Worm (Caenorhabditis elegans) whole organism, mixed stage, embryonic: ENCODE results near the gene smc-5.
A peak's percentile ranks its signal among the peaks of the same experiment; 100 is the strongest.

ENCODE experiments used
- M03D4.4 ChIP-seq: sonication (generic microtip); optimal IDR thresholded peaks from 2 replicates; lab custom pipeline; 2017; ENCODE audit warnings: mild to moderate bottlenecking, missing genetic modification characterization, missing compliant biosample characterization
- bed-3 ChIP-seq: fragments of 200-800 bp; sonication (Bioruptor generic); optimal IDR thresholded peaks from 3 replicates; lab custom pipeline; 2018; ENCODE audit warnings: mild to moderate bottlenecking, missing genetic modification characterization, moderate library complexity, missing compliant biosample characterization
- blmp-1 ChIP-seq: fragments of 150-350 bp; optimal IDR thresholded peaks from 2 replicates; lab custom pipeline; 2014; ENCODE audit warnings: missing biosample characterization, missing genetic modification characterization
- ceh-39 ChIP-seq: fragments of 150-350 bp; optimal IDR thresholded peaks from 2 replicates; lab custom pipeline; 2014; ENCODE audit warnings: missing biosample characterization, missing genetic modification characterization
- ceh-43 ChIP-seq: fragments of 200-800 bp; sonication (Bioruptor generic); optimal IDR thresholded peaks from 2 replicates; lab custom pipeline; 2018; ENCODE audit warnings: mild to moderate bottlenecking, missing genetic modification characterization, moderate library complexity, missing compliant biosample characterization
- ceh-83 ChIP-seq: fragments of 200-800 bp; sonication (Bioruptor generic); optimal IDR thresholded peaks from 2 replicates; lab custom pipeline; 2018; ENCODE audit warnings: mild to moderate bottlenecking, missing genetic modification characterization, missing compliant biosample characterization
- ces-1 ChIP-seq: fragments of 150-350 bp; optimal IDR thresholded peaks from 2 replicates; lab custom pipeline; 2014; ENCODE audit warnings: missing biosample characterization, missing genetic modification reagents, missing genetic modification characterization
- cnd-1 ChIP-seq: fragments of 200-800 bp; sonication (Bioruptor generic); optimal IDR thresholded peaks from 2 replicates; lab custom pipeline; 2018; ENCODE audit warnings: mild to moderate bottlenecking, missing genetic modification characterization, missing compliant biosample characterization
- drap-1 ChIP-seq: fragments of 200-800 bp; sonication (Bioruptor generic); optimal IDR thresholded peaks from 3 replicates; lab custom pipeline; 2018; ENCODE audit warnings: mild to moderate bottlenecking, missing genetic modification characterization, missing compliant biosample characterization
- elt-1 ChIP-seq: sonication (generic microtip); optimal IDR thresholded peaks from 2 replicates; lab custom pipeline; 2017; ENCODE audit warnings: missing genetic modification characterization, mild to moderate bottlenecking, missing compliant biosample characterization, antibody characterized with exemption, moderate library complexity, borderline replicate concordance; ENCODE audit not compliant: insufficient read depth
- elt-3 ChIP-seq: fragments of 150-350 bp; optimal IDR thresholded peaks from 2 replicates; lab custom pipeline; 2014; ENCODE audit warnings: missing biosample characterization, missing genetic modification characterization
- flh-1 ChIP-seq: fragments of 200-800 bp; sonication (Bioruptor generic); optimal IDR thresholded peaks from 2 replicates; lab custom pipeline; 2018; ENCODE audit warnings: mild to moderate bottlenecking, missing genetic modification characterization, moderate library complexity, missing compliant biosample characterization
- ham-2 ChIP-seq: fragments of 200-800 bp; sonication (Bioruptor generic); optimal IDR thresholded peaks from 2 replicates; lab custom pipeline; 2018; ENCODE audit warnings: mild to moderate bottlenecking, missing genetic modification characterization, missing compliant biosample characterization
- hlh-1 ChIP-seq: fragments of 150-350 bp; optimal IDR thresholded peaks from 2 replicates; lab custom pipeline; 2014; ENCODE audit warnings: missing biosample characterization, missing genetic modification reagents, missing genetic modification characterization
- lin-13 ChIP-seq: fragments of 150-350 bp; optimal IDR thresholded peaks from 2 replicates; lab custom pipeline; 2014; ENCODE audit warnings: missing biosample characterization, missing genetic modification characterization
- lin-32 ChIP-seq: fragments of 200-800 bp; sonication (Bioruptor generic); optimal IDR thresholded peaks from 2 replicates; lab custom pipeline; 2018; ENCODE audit warnings: mild to moderate bottlenecking, missing genetic modification characterization, missing compliant biosample characterization
- lsy-2 ChIP-seq: fragments of 150-350 bp; optimal IDR thresholded peaks from 2 replicates; lab custom pipeline; 2014; ENCODE audit warnings: missing biosample characterization, missing genetic modification characterization
- mab-5 ChIP-seq: fragments of 150-350 bp; optimal IDR thresholded peaks from 2 replicates; lab custom pipeline; 2014; ENCODE audit warnings: missing biosample characterization, missing genetic modification characterization
- mep-1 ChIP-seq: fragments of 150-350 bp; optimal IDR thresholded peaks from 2 replicates; lab custom pipeline; 2017; ENCODE audit warnings: missing biosample characterization, missing genetic modification reagents, missing genetic modification characterization, inconsistent platforms
- mls-2 ChIP-seq: sonication (generic microtip); optimal IDR thresholded peaks from 2 replicates; lab custom pipeline; 2016; ENCODE audit warnings: mild to moderate bottlenecking, missing genetic modification characterization, moderate library complexity, missing compliant biosample characterization
- nhr-12 ChIP-seq: fragments of 150-350 bp; optimal IDR thresholded peaks from 2 replicates; lab custom pipeline; 2014; ENCODE audit warnings: missing biosample characterization, missing genetic modification characterization
- nhr-2 ChIP-seq: fragments of 150-350 bp; optimal IDR thresholded peaks from 2 replicates; lab custom pipeline; 2014; ENCODE audit warnings: missing biosample characterization, missing genetic modification characterization
- nhr-237 ChIP-seq: fragments of 150-350 bp; optimal IDR thresholded peaks from 2 replicates; lab custom pipeline; 2014; ENCODE audit warnings: missing biosample characterization, missing genetic modification characterization
- nhr-28 ChIP-seq: fragments of 150-350 bp; optimal IDR thresholded peaks from 2 replicates; lab custom pipeline; 2014; ENCODE audit warnings: missing biosample characterization, missing genetic modification characterization
- nhr-76 ChIP-seq: sonication (generic microtip); optimal IDR thresholded peaks from 2 replicates; lab custom pipeline; 2017; ENCODE audit warnings: missing biosample characterization, missing genetic modification characterization
- pha-4 ChIP-seq: fragments of 150-350 bp; optimal IDR thresholded peaks from 2 replicates; lab custom pipeline; 2018; ENCODE audit warnings: missing biosample characterization, missing genetic modification reagents, missing genetic modification characterization
- sem-2 ChIP-seq: fragments of 200-800 bp; sonication (Bioruptor generic); optimal IDR thresholded peaks from 2 replicates; lab custom pipeline; 2018; ENCODE audit warnings: mild to moderate bottlenecking, missing genetic modification characterization, missing compliant biosample characterization
- snpc-4 ChIP-seq: fragments of 150-350 bp; optimal IDR thresholded peaks from 2 replicates; lab custom pipeline; 2014; ENCODE audit warnings: missing biosample characterization, missing genetic modification characterization
- sptf-1 ChIP-seq: sonication (generic microtip); optimal IDR thresholded peaks from 2 replicates; lab custom pipeline; 2017; ENCODE audit warnings: mild to moderate bottlenecking, missing genetic modification characterization, moderate library complexity, missing compliant biosample characterization
- tbx-8 ChIP-seq: fragments of 200-800 bp; sonication (Bioruptor generic); optimal IDR thresholded peaks from 2 replicates; lab custom pipeline; 2018; ENCODE audit warnings: mild to moderate bottlenecking, missing genetic modification characterization, moderate library complexity, missing compliant biosample characterization
- unc-120 ChIP-seq: sonication (generic microtip); optimal IDR thresholded peaks from 2 replicates; lab custom pipeline; 2017; ENCODE audit warnings: missing genetic modification characterization, missing compliant biosample characterization; ENCODE audit not compliant: poor library complexity, severe bottlenecking
- unc-39 ChIP-seq: fragments of 150-350 bp; optimal IDR thresholded peaks from 2 replicates; lab custom pipeline; 2014; ENCODE audit warnings: missing biosample characterization, missing genetic modification characterization
- unc-62 ChIP-seq: fragments of 150-350 bp; optimal IDR thresholded peaks from 2 replicates; lab custom pipeline; 2014; ENCODE audit warnings: missing biosample characterization, missing genetic modification reagents, missing genetic modification characterization
- zip-8 ChIP-seq: fragments of 150-350 bp; optimal IDR thresholded peaks from 2 replicates; lab custom pipeline; 2014; ENCODE audit warnings: missing biosample characterization, missing genetic modification characterization
- ztf-11 ChIP-seq: fragments of 150-350 bp; optimal IDR thresholded peaks from 2 replicates; lab custom pipeline; 2014; ENCODE audit warnings: missing biosample characterization, missing genetic modification characterization

Gene smc-5

ce11 chrII:5057315-5057714 lies 4.6 kb upstream of the smc-5 start:
- TF ChIP-seq ztf-11 (no peak), cnd-1 (no peak), tbx-8 (GFP tag; lab: Kevin White, UChicago) (peak; percentile 35), ces-1 (GFP tag; lab: Kevin White, UChicago) (no peak), ceh-39 (tag; lab: Kevin White, UChicago) (no peak), mab-5 (tag; lab: Kevin White, UChicago) (no peak), flh-1 (no peak), nhr-237 (tag; lab: Kevin White, UChicago) (no peak), unc-62 (GFP tag; lab: Kevin White, UChicago) (no peak), pha-4 (tag; lab: Kevin White, UChicago) (no peak), elt-3 (no peak), mls-2 (peak; percentile 47), nhr-12 (tag; lab: Kevin White, UChicago) (no peak), bed-3 (GFP tag; lab: Kevin White, UChicago) (peak; percentile 1), elt-1 (tag; lab: Kevin White, UChicago) (no peak), hlh-1 (tag; lab: Kevin White, UChicago) (no peak), nhr-2 (tag; lab: Kevin White, UChicago) (no peak), ceh-43 (GFP tag; lab: Kevin White, UChicago) (no peak), sem-2 (peak; percentile 41), snpc-4 (no peak), M03D4.4 (tag; lab: Kevin White, UChicago) (peak; percentile 55), drap-1 (GFP tag; lab: Kevin White, UChicago) (peak; percentile 44), blmp-1 (tag; lab: Kevin White, UChicago) (no peak), mep-1 (tag; lab: Kevin White, UChicago) (no peak), sptf-1 (peak; percentile 60), zip-8 (tag; lab: Kevin White, UChicago) (no peak), ceh-83 (peak; percentile 73), ham-2 (peak; percentile 17), unc-39 (tag; lab: Kevin White, UChicago) (no peak), lsy-2 (no peak), unc-120 (tag; lab: Kevin White, UChicago) (no peak), lin-32 (GFP tag; lab: Kevin White, UChicago) (no peak), lin-13 (tag; lab: Kevin White, UChicago) (no peak), nhr-76 (tag; lab: Kevin White, UChicago) (no peak), nhr-28 (tag; lab: Kevin White, UChicago) (no peak)
- TF ChIP-seq, all 35 proteins: peak for 9

ce11 chrII:5058036-5058435 lies 3.9 kb upstream of the smc-5 start, which contains the start of gene C27A2.12:
TSS of gene C27A2.12 (minus strand) at chrII:5058136.
- TF ChIP-seq flh-1 = no peak
- TF ChIP-seq elt-1 (tag; lab: Kevin White, UChicago) = no peak
- no peak for TF ChIP-seq nhr-2 (tag; lab: Kevin White, UChicago)
- TF ChIP-seq ceh-39 (tag; lab: Kevin White, UChicago) = no peak
- TF ChIP-seq cnd-1 = no peak
- no peak for TF ChIP-seq unc-39 (tag; lab: Kevin White, UChicago)

- TF ChIP-seq unc-39 (tag; lab: Kevin White, UChicago) (no peak), unc-62 (GFP tag; lab: Kevin White, UChicago) (no peak), hlh-1 (tag; lab: Kevin White, UChicago) (no peak), ceh-43 (GFP tag; lab: Kevin White, UChicago) (no peak), nhr-76 (tag; lab: Kevin White, UChicago) (no peak), ham-2 (no peak), sem-2 (no peak), pha-4 (tag; lab: Kevin White, UChicago) (no peak), lin-32 (GFP tag; lab: Kevin White, UChicago) (no peak), blmp-1 (tag; lab: Kevin White, UChicago) (no peak), unc-120 (tag; lab: Kevin White, UChicago) (no peak), M03D4.4 (tag; lab: Kevin White, UChicago) (no peak), flh-1 (no peak), ceh-83 (no peak), lsy-2 (no peak), ces-1 (GFP tag; lab: Kevin White, UChicago) (no peak)
These were observed 1.2 kb upstream of the smc-5 start, which contains the start of gene pho-12 for ce11 chrII:5060719-5061118. TSS of gene pho-12 (minus strand) at chrII:5060819.
